Fruit fly (Drosophila melanogaster): ENCODE data around the gene cin.

Gene cin

dm6 chrX:255369-255768, at the start of gene cin:
Gene cin, plus strand, starts transcription at chrX:255674.
- peak; percentile 64 for TF ChIP-seq CG7839 (tag; optimal IDR thresholded peaks at IDR 0.05)
- TF ChIP-seq cg (GFP tag; optimal IDR thresholded peaks at IDR 0.05) = no peak
- TF ChIP-seq mld (GFP tag; IDR thresholded peaks at IDR 0.05; ENCODE audit: partially characterized antibody) = no peak
- TF ChIP-seq ap (GFP tag; IDR thresholded peaks at IDR 0.05) = no peak
- TF ChIP-seq Hr78 (GFP tag; optimal IDR thresholded peaks at IDR 0.05) = no peak
- no peak for TF ChIP-seq CG8089 (GFP tag; optimal IDR thresholded peaks at IDR 0.05)
- TF ChIP-seq CG6683 (GFP tag; optimal IDR thresholded peaks at IDR 0.05) = no peak
- no peak for TF ChIP-seq gsb (GFP tag; IDR thresholded peaks at IDR 0.05)
- peak; percentile 64; the same call in 1 of the 2 replicates for TF ChIP-seq Xrp1 (GFP tag; IDR thresholded peaks at IDR 0.05)
- no peak for TF ChIP-seq Dad (GFP tag; optimal IDR thresholded peaks at IDR 0.05)
- no peak for TF ChIP-seq jumu (GFP tag; optimal IDR thresholded peaks at IDR 0.05)
- no peak for TF ChIP-seq hbn (GFP tag; IDR thresholded peaks at IDR 0.05; ENCODE audit: partially characterized antibody)
- TF ChIP-seq CG34376 (GFP tag; optimal IDR thresholded peaks at IDR 0.05) = no peak
- no peak for TF ChIP-seq CG17568 (GFP tag; optimal IDR thresholded peaks at IDR 0.05)
- TF ChIP-seq CG8944 (GFP tag; optimal IDR thresholded peaks at IDR 0.05) = no peak
- TF ChIP-seq CG6813 (GFP tag; optimal IDR thresholded peaks at IDR 0.05) = no peak
- TF ChIP-seq ham (GFP tag; IDR thresholded peaks at IDR 0.05) = no peak
- TF ChIP-seq CoRest (tag; optimal IDR thresholded peaks at IDR 0.05) = peak; percentile 61
- TF ChIP-seq bcd (GFP tag; optimal IDR thresholded peaks at IDR 0.05) = no peak
- TF ChIP-seq Optix (GFP tag; IDR thresholded peaks at IDR 0.05) = no peak
- TF ChIP-seq aop (GFP tag; IDR thresholded peaks at IDR 0.05) = no peak
- TF ChIP-seq eve (GFP tag; optimal IDR thresholded peaks at IDR 0.05) = peak in 1 of 2 experiments; percentile 73
- TF ChIP-seq CG7963 (GFP tag; IDR thresholded peaks at IDR 0.05; ENCODE audit: partially characterized antibody) = no peak
- no peak for TF ChIP-seq Oaz (GFP tag; IDR thresholded peaks at IDR 0.05)
- TF ChIP-seq ab (GFP tag; optimal IDR thresholded peaks at IDR 0.05) = no peak
- TF ChIP-seq CG13894 (tag; optimal IDR thresholded peaks at IDR 0.05) = no peak
- TF ChIP-seq croc (GFP tag; conservative IDR thresholded peaks at IDR 0.05) = no peak
- no peak for TF ChIP-seq pan (optimal IDR thresholded peaks at IDR 0.05)
- peak in 1 of 2 experiments; percentile 26 for TF ChIP-seq pan (GFP tag; optimal IDR thresholded peaks at IDR 0.05 in 1 of 2, IDR thresholded peaks at IDR 0.05 in 1 of 2)
- TF ChIP-seq CG3281 (GFP tag; optimal IDR thresholded peaks at IDR 0.05) = peak; percentile 44
- no peak for TF ChIP-seq CG11085 (GFP tag; IDR thresholded peaks at IDR 0.05)
- no peak for TF ChIP-seq CG18476 (GFP tag; optimal IDR thresholded peaks at IDR 0.05)
- no peak for TF ChIP-seq CG14860 (GFP tag; IDR thresholded peaks at IDR 0.05; ENCODE audit: partially characterized antibody)
- TF ChIP-seq CG1647 (GFP tag; optimal IDR thresholded peaks at IDR 0.05) = no peak
- TF ChIP-seq nom (GFP tag; optimal IDR thresholded peaks at IDR 0.05) = peak; percentile 26
- TF ChIP-seq CG32532 (GFP tag; IDR thresholded peaks at IDR 0.05) = no peak
- no peak for TF ChIP-seq H15 (GFP tag; IDR thresholded peaks at IDR 0.05)
- TF ChIP-seq fd96Cb (tag; optimal IDR thresholded peaks at IDR 0.05) = peak; percentile 17
- no peak for TF ChIP-seq CG12236 (GFP tag; optimal IDR thresholded peaks at IDR 0.05)
- no peak for TF ChIP-seq gro (GFP tag; optimal IDR thresholded peaks at IDR 0.05)
- no peak for TF ChIP-seq YL-1 (GFP tag; optimal IDR thresholded peaks at IDR 0.05)
- no peak for TF ChIP-seq CG7357 (GFP tag; IDR thresholded peaks at IDR 0.05)
- no peak for TF ChIP-seq CG2875 (GFP tag; optimal IDR thresholded peaks at IDR 0.05)
- TF ChIP-seq hb (GFP tag; IDR thresholded peaks at IDR 0.05; ENCODE audit: partially characterized antibody) = no peak
- no peak for TF ChIP-seq Six4 (GFP tag; optimal IDR thresholded peaks at IDR 0.05)
- no peak for TF ChIP-seq CG10321 (GFP tag; IDR thresholded peaks at IDR 0.05)
- no peak for TF ChIP-seq odd (GFP tag; optimal IDR thresholded peaks at IDR 0.05)
- TF ChIP-seq Dip3 (GFP tag; optimal IDR thresholded peaks at IDR 0.05) = no peak
- TF ChIP-seq CG12071 (GFP tag; optimal IDR thresholded peaks at IDR 0.05) = no peak
- no peak for TF ChIP-seq E2f2 (GFP tag; IDR thresholded peaks at IDR 0.05)
- TF ChIP-seq CG14014 (GFP tag; IDR thresholded peaks at IDR 0.05) = no peak
